Fruit fly (Drosophila melanogaster): Measurements from ENCODE around the gene Tmem43.

dm6 chr3L:7952978-7953377 lies 38.1 kb upstream of the Tmem43 start:
- TF ChIP-seq CG8478 (optimal IDR thresholded peaks at IDR 0.05), result no peak
- TF ChIP-seq CTCF (optimal IDR thresholded peaks at IDR 0.05), result no peak

All from S2 (cell line).